Fruit fly (Drosophila melanogaster) whole organism, embryonic: Measurements from ENCODE around the gene lbe.
A peak's percentile ranks its signal among the peaks of the same experiment; 100 is the strongest.

Experiments
- Aef1 ChIP-seq: fragments of 200-800 bp; sonication (Bioruptor generic); IDR thresholded peaks from 3 replicates; pipeline ENCODE4 v1.3.6; 2022; ENCODE audit warnings: missing biosample characterization, missing genetic modification characterization
- CG10147 ChIP-seq: fragments of 200-800 bp; sonication (Bioruptor generic); optimal IDR thresholded peaks from 2 replicates; lab custom pipeline; 2019; ENCODE audit warnings: missing biosample characterization, mild to moderate bottlenecking, missing genetic modification characterization, moderate library complexity
- CG11093 ChIP-seq: fragments of 200-800 bp; sonication (Bioruptor generic); IDR thresholded peaks from 3 replicates; pipeline ENCODE4 v1.3.6; 2022; ENCODE audit warnings: missing biosample characterization, missing genetic modification characterization
- CG11456 ChIP-seq: fragments of 200-800 bp; sonication (Bioruptor generic); IDR thresholded peaks from 3 replicates; pipeline ENCODE4 v1.3.6; 2022; ENCODE audit warnings: missing biosample characterization, missing genetic modification characterization
- CG15073 ChIP-seq: fragments of 200-800 bp; sonication (Bioruptor generic); optimal IDR thresholded peaks from 2 replicates; lab custom pipeline; 2016; ENCODE audit warnings: missing biosample characterization, missing genetic modification characterization
- CG15696 ChIP-seq: fragments of 200-800 bp; sonication (Bioruptor generic); optimal IDR thresholded peaks from 2 replicates; lab custom pipeline; 2019; ENCODE audit warnings: missing biosample characterization, mild to moderate bottlenecking, missing genetic modification characterization, moderate library complexity
- CG18764 ChIP-seq: fragments of 200-800 bp; sonication (Bioruptor generic); optimal IDR thresholded peaks from 3 replicates; lab custom pipeline; 2016; ENCODE audit warnings: missing biosample characterization, missing genetic modification characterization
- CG2116 ChIP-seq: fragments of 200-800 bp; sonication (Bioruptor generic); optimal IDR thresholded peaks from 3 replicates; lab custom pipeline; 2018; ENCODE audit warnings: missing biosample characterization, mild to moderate bottlenecking, missing genetic modification characterization
- CG2202 ChIP-seq: fragments of 200-800 bp; sonication (Bioruptor generic); optimal IDR thresholded peaks from 2 replicates; lab custom pipeline; 2018; ENCODE audit warnings: missing biosample characterization, mild to moderate bottlenecking, missing genetic modification characterization
- CG31388 ChIP-seq: fragments of 200-800 bp; sonication (Bioruptor generic); optimal IDR thresholded peaks from 2 replicates; lab custom pipeline; 2016; ENCODE audit warnings: missing biosample characterization, missing genetic modification characterization
- CG3281 ChIP-seq: fragments of 200-800 bp; sonication (Bioruptor generic); optimal IDR thresholded peaks from 3 replicates; lab custom pipeline; 2017; ENCODE audit warnings: missing biosample characterization, mild to moderate bottlenecking, missing genetic modification characterization
- CG4328 ChIP-seq: fragments of 200-800 bp; sonication (Bioruptor generic); optimal IDR thresholded peaks from 3 replicates; lab custom pipeline; 2017; ENCODE audit warnings: missing biosample characterization, missing genetic modification reagents, missing genetic modification characterization
- CG6175 ChIP-seq: fragments of 200-800 bp; sonication (Bioruptor generic); IDR thresholded peaks from 3 replicates; pipeline ENCODE4 v1.3.6; 2022; ENCODE audit warnings: missing biosample characterization, missing genetic modification characterization
- CG6854 ChIP-seq: fragments of 200-800 bp; sonication (Bioruptor generic); optimal IDR thresholded peaks from 3 replicates; lab custom pipeline; 2017; ENCODE audit warnings: missing biosample characterization, mild to moderate bottlenecking, missing genetic modification characterization
- CG7928 ChIP-seq: fragments of 200-800 bp; sonication (Bioruptor generic); optimal IDR thresholded peaks from 2 replicates; lab custom pipeline; 2017; ENCODE audit warnings: missing biosample characterization, mild to moderate bottlenecking, missing genetic modification characterization
- CG7987 ChIP-seq: fragments of 200-800 bp; sonication (Bioruptor generic); optimal IDR thresholded peaks from 2 replicates; lab custom pipeline; 2018; ENCODE audit warnings: missing biosample characterization, mild to moderate bottlenecking, missing genetic modification characterization, moderate library complexity
- Chrac-16 ChIP-seq: fragments of 200-800 bp; sonication (Bioruptor generic); optimal IDR thresholded peaks from 3 replicates; lab custom pipeline; 2016; ENCODE audit warnings: missing biosample characterization, missing genetic modification characterization
- D19A ChIP-seq: fragments of 200-800 bp; optimal IDR thresholded peaks from 3 replicates; lab custom pipeline; 2019; ENCODE audit warnings: missing biosample characterization, mild to moderate bottlenecking, missing genetic modification characterization, moderate library complexity
- Deaf1 ChIP-seq: fragments of 200-800 bp; optimal IDR thresholded peaks from 3 replicates; lab custom pipeline; 2019; ENCODE audit warnings: missing biosample characterization, mild to moderate bottlenecking, missing genetic modification characterization, moderate library complexity
- Dref ChIP-seq: fragments of 200-800 bp; sonication (Bioruptor generic); IDR thresholded peaks from 2 replicates; pipeline ENCODE4 v1.3.6; 2022; ENCODE audit warnings: missing biosample characterization, missing genetic modification characterization
- Ets65A ChIP-seq: fragments of 200-800 bp; sonication (Bioruptor generic); peaks from one replicate; lab custom pipeline; 2016; ENCODE audit warnings: missing biosample characterization, missing genetic modification characterization
- Ets97D ChIP-seq: fragments of 200-800 bp; sonication (Bioruptor generic); optimal IDR thresholded peaks from 3 replicates; lab custom pipeline; 2016; ENCODE audit warnings: missing biosample characterization, missing genetic modification characterization
- Lim3 ChIP-seq: fragments of 200-800 bp; sonication (Bioruptor generic); IDR thresholded peaks from 2 replicates; pipeline ENCODE4 v1.3.6; 2022; ENCODE audit warnings: missing biosample characterization, missing genetic modification characterization
- NC2α ChIP-seq: fragments of 200-800 bp; sonication (Bioruptor generic); optimal IDR thresholded peaks from 2 replicates; lab custom pipeline; 2016; ENCODE audit warnings: missing biosample characterization, missing genetic modification characterization
- Nf-YB ChIP-seq: fragments of 200-800 bp; sonication (Bioruptor generic); optimal IDR thresholded peaks from 3 replicates; lab custom pipeline; 2019; ENCODE audit warnings: missing biosample characterization, mild to moderate bottlenecking, missing genetic modification characterization, moderate library complexity
- Opbp ChIP-seq: fragments of 200-800 bp; sonication (Bioruptor generic); IDR thresholded peaks from 3 replicates; pipeline ENCODE4 v1.3.6; 2022; ENCODE audit warnings: missing biosample characterization, missing genetic modification characterization; ENCODE audit not compliant: partially characterized antibody
- PHDP ChIP-seq: fragments of 200-800 bp; sonication (Bioruptor generic); optimal IDR thresholded peaks from 3 replicates; lab custom pipeline; 2018; ENCODE audit warnings: missing biosample characterization, mild to moderate bottlenecking, missing genetic modification characterization, moderate library complexity
- Sox100B ChIP-seq: fragments of 200-800 bp; sonication (Bioruptor generic); optimal IDR thresholded peaks from 3 replicates; lab custom pipeline; 2018; ENCODE audit warnings: missing biosample characterization, mild to moderate bottlenecking, missing genetic modification characterization
- Stat92E ChIP-seq, 3 experiments: fragments of >200 bp in 2 of 3; fragments of 200-800 bp in 1 of 3; sonication (Bioruptor generic) in 1 of 3; optimal IDR thresholded peaks; 2 replicates each; lab custom pipeline; 2017 to 2019; ENCODE audit warnings: missing biosample characterization in 3 of 3, missing genetic modification characterization in 3 of 3, mild to moderate bottlenecking in 1 of 3, moderate library complexity in 1 of 3
- Tbp ChIP-seq: fragments of >200 bp; optimal IDR thresholded peaks from 2 replicates; lab custom pipeline; 2018; ENCODE audit warnings: missing biosample characterization, missing genetic modification characterization
- Xrp1 ChIP-seq: fragments of 200-800 bp; sonication (Bioruptor generic); IDR thresholded peaks from 2 replicates; pipeline ENCODE4 v1.3.6; 2022; ENCODE audit warnings: missing biosample characterization, missing genetic modification characterization
- ap ChIP-seq: fragments of 200-800 bp; sonication (Bioruptor generic); IDR thresholded peaks from 2 replicates; pipeline ENCODE4 v1.3.6; 2022; ENCODE audit warnings: missing biosample characterization, missing genetic modification characterization
- ato ChIP-seq: fragments of 200-800 bp; sonication (Bioruptor generic); IDR thresholded peaks from 2 replicates; pipeline ENCODE4 v1.3.6; 2022; ENCODE audit warnings: missing biosample characterization, missing genetic modification characterization; ENCODE audit not compliant: partially characterized antibody
- bcd ChIP-seq: fragments of 200-800 bp; sonication (Bioruptor generic); optimal IDR thresholded peaks from 2 replicates; lab custom pipeline; 2017; ENCODE audit warnings: missing biosample characterization, mild to moderate bottlenecking, missing genetic modification characterization
- bsh ChIP-seq, 2 experiments: fragments of 200-800 bp; sonication (Bioruptor generic); optimal IDR thresholded peaks; 2 replicates each; lab custom pipeline; 2017 to 2018; ENCODE audit warnings: mild to moderate bottlenecking in 2 of 2, missing biosample characterization in 2 of 2, missing genetic modification characterization in 2 of 2, moderate library complexity in 1 of 2
- da ChIP-seq: fragments of 200-800 bp; sonication (Bioruptor generic); optimal IDR thresholded peaks from 2 replicates; lab custom pipeline; 2016; ENCODE audit warnings: missing biosample characterization, missing genetic modification characterization
- ftz-f1 ChIP-seq: fragments of 200-800 bp; sonication (Bioruptor generic); optimal IDR thresholded peaks from 2 replicates; lab custom pipeline; 2016; ENCODE audit warnings: missing biosample characterization, missing genetic modification characterization
- gfzf ChIP-seq: fragments of 200-800 bp; sonication (Bioruptor generic); optimal IDR thresholded peaks from 2 replicates; lab custom pipeline; 2016; ENCODE audit warnings: missing biosample characterization, mild to moderate bottlenecking, missing genetic modification characterization, moderate library complexity
- gsb-n ChIP-seq: fragments of 200-800 bp; sonication (Bioruptor generic); optimal IDR thresholded peaks from 3 replicates; lab custom pipeline; 2018; ENCODE audit warnings: missing biosample characterization, mild to moderate bottlenecking, missing genetic modification characterization
- hb ChIP-seq: fragments of 200-800 bp; sonication (Bioruptor generic); IDR thresholded peaks from 3 replicates; pipeline ENCODE4 v1.3.6; 2022; ENCODE audit warnings: missing biosample characterization, missing genetic modification characterization; ENCODE audit not compliant: partially characterized antibody
- insv ChIP-seq, 2 experiments: fragments of 200-800 bp; sonication (Bioruptor generic); optimal IDR thresholded peaks; 3 replicates each; lab custom pipeline; 2016 to 2018; ENCODE audit warnings: missing biosample characterization in 2 of 2, missing genetic modification characterization in 2 of 2
- maf-S ChIP-seq: fragments of 200-800 bp; sonication (Bioruptor generic); optimal IDR thresholded peaks from 2 replicates; lab custom pipeline; 2016; ENCODE audit warnings: missing biosample characterization, missing genetic modification characterization
- nom ChIP-seq: fragments of 200-800 bp; sonication (Bioruptor generic); optimal IDR thresholded peaks from 2 replicates; lab custom pipeline; 2017; ENCODE audit warnings: missing biosample characterization, missing genetic modification characterization, mild to moderate bottlenecking, moderate library complexity, missing genetic modification reagents
- pho ChIP-seq: fragments of 200-800 bp; sonication (Bioruptor generic); optimal IDR thresholded peaks from 2 replicates; lab custom pipeline; 2016; ENCODE audit warnings: missing biosample characterization, missing genetic modification characterization
- row ChIP-seq: fragments of 200-800 bp; sonication (Bioruptor generic); IDR thresholded peaks from 3 replicates; pipeline ENCODE4 v1.3.6; 2022; ENCODE audit warnings: missing biosample characterization, missing genetic modification characterization
- schlank ChIP-seq: fragments of 200-800 bp; sonication (Bioruptor generic); optimal IDR thresholded peaks from 2 replicates; lab custom pipeline; 2018; ENCODE audit warnings: missing biosample characterization, mild to moderate bottlenecking, missing genetic modification characterization
- tio ChIP-seq: fragments of 200-800 bp; sonication (Bioruptor generic); optimal IDR thresholded peaks from 2 replicates; lab custom pipeline; 2017; ENCODE audit warnings: missing biosample characterization, missing genetic modification characterization, inconsistent platforms
- ttk ChIP-seq: fragments of 200-800 bp; sonication (Bioruptor generic); IDR thresholded peaks from 2 replicates; pipeline ENCODE4 v2.1.2; 2022; ENCODE audit warnings: missing biosample characterization, missing genetic modification characterization
- tup ChIP-seq: fragments of 200-800 bp; sonication (Bioruptor generic); optimal IDR thresholded peaks from 2 replicates; lab custom pipeline; 2016; ENCODE audit warnings: missing biosample characterization, mild to moderate bottlenecking, missing genetic modification characterization, moderate library complexity
- vnd ChIP-seq: fragments of 200-800 bp; sonication (Bioruptor generic); IDR thresholded peaks from 3 replicates; pipeline ENCODE4 v1.3.6; 2022; ENCODE audit warnings: missing biosample characterization, missing genetic modification characterization; ENCODE audit not compliant: partially characterized antibody
- zfh1 ChIP-seq: fragments of 200-800 bp; sonication (Bioruptor generic); IDR thresholded peaks from 3 replicates; pipeline ENCODE4 v1.3.6; 2022; ENCODE audit warnings: missing biosample characterization, missing genetic modification characterization

Gene lbe

DNA sequence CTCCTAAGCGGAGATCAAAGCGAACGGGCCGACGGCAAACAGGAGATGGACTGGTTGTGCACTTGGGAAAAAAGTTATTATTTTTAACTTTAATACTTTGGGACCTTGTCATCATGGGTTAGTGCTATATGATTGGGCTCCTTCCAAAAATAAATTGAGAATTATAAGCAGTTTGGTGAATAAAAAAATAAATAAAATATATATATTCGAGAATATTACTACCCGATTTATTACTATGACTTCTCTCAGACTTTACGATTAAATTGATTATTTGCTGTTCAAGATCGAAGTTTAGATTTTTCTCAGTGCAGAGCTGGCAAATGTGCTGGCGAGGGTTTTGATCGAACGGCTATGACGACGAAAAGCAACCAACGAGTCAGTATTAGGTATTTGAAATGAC, 26.4 kb downstream of the lbe start (continued):
- TF ChIP-seq CG2202 (tag; lab: Kevin White, UChicago), result no peak
- TF ChIP-seq Chrac-16 (GFP tag; lab: Kevin White, UChicago), result no peak
- TF ChIP-seq CG15696, result peak; percentile 78
- no peak for TF ChIP-seq pho (GFP tag; lab: Kevin White, UChicago)
- no peak for TF ChIP-seq hb
- peak; percentile 7 for TF ChIP-seq CG18764
- TF ChIP-seq maf-S (GFP tag; lab: Kevin White, UChicago), result no peak
- TF ChIP-seq CG4328 (GFP tag; lab: Kevin White, UChicago), result no peak
- TF ChIP-seq bcd (GFP tag; lab: Kevin White, UChicago), result peak; percentile 50
- TF ChIP-seq CG10147 (GFP tag; lab: Kevin White, UChicago), result peak; percentile 67
- TF ChIP-seq CG6854, result peak; percentile 20
- TF ChIP-seq Tbp (GFP tag; lab: Kevin White, UChicago), result no peak
- no peak for TF ChIP-seq ap
- no peak for TF ChIP-seq CG7928 (GFP tag; lab: Kevin White, UChicago)
- no peak for TF ChIP-seq da (GFP tag; lab: Kevin White, UChicago)
- TF ChIP-seq Sox100B (GFP tag; lab: Kevin White, UChicago), result peak; percentile 58
- TF ChIP-seq nom (GFP tag; lab: Kevin White, UChicago), result no peak
- TF ChIP-seq gfzf (GFP tag; lab: Kevin White, UChicago), result no peak
- no peak for TF ChIP-seq CG31388 (GFP tag; lab: Kevin White, UChicago)
- TF ChIP-seq zfh1 (GFP tag; lab: Robert Waterston, UW), result peak; percentile 79
- TF ChIP-seq schlank (tag; lab: Kevin White, UChicago), result no peak
- TF ChIP-seq CG7987 (GFP tag; lab: Kevin White, UChicago), result no peak
- TF ChIP-seq ttk (GFP tag; lab: Robert Waterston, UW), result no peak
- TF ChIP-seq insv (GFP tag; optimal IDR thresholded peaks at IDR 0.05; lab: Kevin White, UChicago), result no peak
- TF ChIP-seq CG15073 (GFP tag; lab: Kevin White, UChicago), result no peak
- peak; percentile 27; the same call in 1 of the 3 replicates for TF ChIP-seq row (GFP tag; lab: Robert Waterston, UW)
- no peak for TF ChIP-seq Ets97D (GFP tag; lab: Kevin White, UChicago)
- peak; percentile 61 for TF ChIP-seq Xrp1 (GFP tag; lab: Robert Waterston, UW)
- no peak for TF ChIP-seq CG2116
- no peak for TF ChIP-seq Ets65A (GFP tag; lab: Kevin White, UChicago)
- TF ChIP-seq gsb-n (tag; lab: Kevin White, UChicago), result peak; percentile 29
- no peak for TF ChIP-seq Lim3
- TF ChIP-seq tup, result no peak
- TF ChIP-seq ftz-f1 (GFP tag; lab: Kevin White, UChicago), result no peak
- TF ChIP-seq CG3281 (GFP tag; lab: Kevin White, UChicago), result peak; percentile 52
- peak; percentile 57 for TF ChIP-seq D19A (tag; lab: Kevin White, UChicago)
- TF ChIP-seq vnd, result no peak
- TF ChIP-seq tio (GFP tag; lab: Kevin White, UChicago), result no peak
- peak; percentile 28 for TF ChIP-seq Deaf1
- TF ChIP-seq CG6175 (GFP tag; lab: Robert Waterston, UW), result 0 out of 3 replicates have a peak, but pooled peaks have one; percentile 38
- no peak for TF ChIP-seq Dref
- no peak for TF ChIP-seq Nf-YB (GFP tag; lab: Kevin White, UChicago)
- TF ChIP-seq Aef1 (GFP tag; lab: Robert Waterston, UW), result no peak
- peak in 1 of 2 experiments; percentile 45 for TF ChIP-seq bsh (GFP tag; optimal IDR thresholded peaks at IDR 0.05; lab: Kevin White, UChicago)
- TF ChIP-seq Opbp (GFP tag; lab: Robert Waterston, UW), result no peak
- no peak for TF ChIP-seq PHDP (tag; lab: Kevin White, UChicago)
- TF ChIP-seq ato (GFP tag; lab: Robert Waterston, UW), result no peak
- 0 out of 3 replicates have a peak, but pooled peaks have one; percentile 30 for TF ChIP-seq CG11093
- TF ChIP-seq NC2α (GFP tag; lab: Kevin White, UChicago), result no peak
- TF ChIP-seq CG11456, result no peak
- TF ChIP-seq Stat92E (GFP tag; optimal IDR thresholded peaks at IDR 0.05; lab: Kevin White, UChicago), result no peak
